Worm (Caenorhabditis elegans): Measurements from ENCODE around the gene spk-1.

Gene spk-1

DNA sequence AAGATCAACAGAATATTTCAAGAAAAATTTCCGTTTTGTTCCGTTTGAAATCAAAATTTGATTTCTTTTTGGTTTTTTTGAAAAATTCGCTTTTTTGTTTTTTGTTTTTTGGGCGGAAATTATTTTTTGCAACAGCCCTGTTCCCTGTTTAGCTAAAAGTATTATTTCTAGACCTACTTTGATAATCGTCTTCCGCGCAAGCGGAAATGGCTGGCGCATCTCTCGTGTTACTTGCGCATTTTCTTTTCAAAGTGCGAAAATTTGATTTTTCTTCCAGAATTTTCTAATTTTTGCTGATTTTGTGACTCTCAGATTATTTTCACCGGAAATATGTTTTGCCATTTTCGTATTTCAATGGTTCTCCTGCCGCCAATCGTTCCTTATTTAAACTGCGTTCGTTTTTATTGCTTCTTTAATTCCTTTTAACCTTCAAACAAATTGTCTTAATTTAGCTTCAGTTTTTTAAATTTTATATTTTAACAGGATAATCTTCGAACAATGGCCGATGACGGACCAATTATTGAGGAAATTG, 22.8 kb upstream of the spk-1 start, which contains the start of gene cpar-1:
cpar-1 (plus strand) TSS at position 482 of the 532 bp plus-strand sequence.
- TF ChIP-seq K09A11.1 (tag; optimal IDR thresholded peaks at IDR 0.05; ENCODE audit: insufficient read depth) (no peak), hlh-6 (tag; optimal IDR thresholded peaks at IDR 0.05) (no peak), hlh-30 (tag; optimal IDR thresholded peaks at IDR 0.05; ENCODE audit: insufficient read depth) (no peak), T23F11.4 (GFP tag; optimal IDR thresholded peaks at IDR 0.05) (no peak)

DNA sequence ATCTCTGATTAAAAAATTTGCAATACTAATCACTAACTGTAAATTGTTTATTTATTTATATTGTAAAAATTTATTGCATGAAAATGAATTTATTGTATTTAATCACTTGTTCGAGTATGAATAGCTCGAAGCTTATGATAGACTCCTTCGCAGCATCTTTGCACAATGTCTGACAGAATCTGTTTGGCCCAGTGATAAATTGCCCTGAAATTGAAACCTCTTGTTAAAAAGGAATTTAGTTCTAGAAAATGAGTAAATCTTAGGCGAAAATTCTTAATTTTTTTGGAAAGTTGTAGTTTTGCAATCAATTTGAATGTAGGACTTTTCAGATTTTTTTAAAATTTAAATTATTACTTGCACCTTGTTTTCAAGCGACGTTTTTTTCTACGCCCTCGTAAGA, 21.4 kb upstream of the spk-1 start:
- TF ChIP-seq ceh-45 (GFP tag; IDR thresholded peaks at IDR 0.05): no peak
- TF ChIP-seq elt-4 (tag; optimal IDR thresholded peaks at IDR 0.05): no peak
- no peak for TF ChIP-seq pha-4 (tag; optimal IDR thresholded peaks at IDR 0.05)
- no peak for TF ChIP-seq ets-4 (tag; optimal IDR thresholded peaks at IDR 0.05)
- no peak for TF ChIP-seq mec-3 (tag; optimal IDR thresholded peaks at IDR 0.05; ENCODE audit: borderline replicate concordance)
- no peak for TF ChIP-seq unc-3 (GFP tag; conservative IDR thresholded peaks at IDR 0.05)
- TF ChIP-seq unc-3 (tag; optimal IDR thresholded peaks at IDR 0.05): no peak
- no peak for TF ChIP-seq nhr-11 (tag; optimal IDR thresholded peaks at IDR 0.05)
- TF ChIP-seq ceh-34 (tag; optimal IDR thresholded peaks at IDR 0.05): no peak
- no peak for TF ChIP-seq eyg-1 (tag; optimal IDR thresholded peaks at IDR 0.05)
- no peak for TF ChIP-seq syd-9 (tag; optimal IDR thresholded peaks at IDR 0.05)
- no peak for TF ChIP-seq hlh-15 (tag; optimal IDR thresholded peaks at IDR 0.05)
- TF ChIP-seq fax-1 (tag; optimal IDR thresholded peaks at IDR 0.05): no peak
- no peak for TF ChIP-seq ttx-3 (tag; optimal IDR thresholded peaks at IDR 0.05)
- no peak for TF ChIP-seq madf-2 (tag; optimal IDR thresholded peaks at IDR 0.05)
- no peak for TF ChIP-seq pros-1 (tag; optimal IDR thresholded peaks at IDR 0.05)
- TF ChIP-seq pha-2 (tag; optimal IDR thresholded peaks at IDR 0.05): no peak
- TF ChIP-seq unc-42 (tag; optimal IDR thresholded peaks at IDR 0.05): no peak
- TF ChIP-seq sox-2 (GFP tag; IDR thresholded peaks at IDR 0.05): no peak
- no peak for TF ChIP-seq nhr-232 (tag; optimal IDR thresholded peaks at IDR 0.05)
- no peak for TF ChIP-seq ahr-1 (tag; optimal IDR thresholded peaks at IDR 0.05)

DNA sequence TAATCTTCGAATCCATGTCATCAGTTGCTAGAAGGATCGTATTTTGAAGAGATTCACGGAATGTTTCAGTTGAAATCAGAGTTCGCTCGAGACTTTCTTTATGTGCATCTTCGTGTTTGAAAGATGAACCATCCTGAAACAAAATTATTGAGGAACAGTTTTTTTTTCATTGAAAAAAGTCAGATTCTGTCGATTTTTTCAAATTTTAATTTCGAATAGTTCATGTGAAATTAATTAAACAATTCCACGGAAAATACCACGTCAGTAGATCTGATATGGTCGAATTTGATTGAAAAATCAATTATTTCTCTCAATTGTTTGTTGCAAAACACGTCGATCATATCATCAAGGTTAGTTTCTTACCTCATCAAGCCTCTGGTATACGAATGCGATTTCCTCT, 17.0 kb upstream of the spk-1 start, which contains the start of gene F54C8.1:
F54C8.1 (plus strand) TSS at position 301 of the 400 bp plus-strand sequence.
- TF ChIP-seq hlh-30 (tag; optimal IDR thresholded peaks at IDR 0.05; ENCODE audit: insufficient read depth) (no peak), C38D4.7 (GFP tag; optimal IDR thresholded peaks at IDR 0.05) (no peak), Y22D7AL.16 (tag; optimal IDR thresholded peaks at IDR 0.05) (no peak), ceh-34 (tag; optimal IDR thresholded peaks at IDR 0.05) (no peak), pqm-1 (tag; optimal IDR thresholded peaks at IDR 0.05) (no peak), madf-2 (tag; optimal IDR thresholded peaks at IDR 0.05) (no peak), tbx-7 (tag; optimal IDR thresholded peaks at IDR 0.05) (no peak), ahr-1 (tag; optimal IDR thresholded peaks at IDR 0.05) (no peak)

DNA sequence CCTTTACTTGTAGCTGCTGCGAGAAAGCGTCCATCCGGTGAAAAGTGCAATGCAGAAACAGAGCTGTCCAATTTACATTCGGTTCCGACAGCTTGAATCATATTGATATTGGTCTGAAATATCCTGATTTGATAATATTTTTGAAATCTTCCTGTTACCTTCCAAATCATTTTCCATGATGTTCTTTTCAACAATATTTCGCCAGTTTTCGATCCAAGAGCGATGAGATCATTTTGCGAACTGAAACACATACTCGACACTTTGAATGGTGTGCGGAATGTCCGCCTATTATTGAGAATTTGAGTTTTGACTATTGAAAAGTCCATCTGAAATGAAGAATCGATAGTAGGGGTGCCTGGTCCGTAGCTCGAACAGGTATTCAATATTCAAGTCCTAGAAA, 15.3 kb upstream of the spk-1 start, which contains the start of gene emb-30:
emb-30 (minus strand) TSS at position 328 of the 400 bp plus-strand sequence.
- TF ChIP-seq ama-1 (optimal IDR thresholded peaks at IDR 0.05): no peak
- TF ChIP-seq unc-3 (GFP tag; conservative IDR thresholded peaks at IDR 0.05): no peak
- TF ChIP-seq unc-3 (tag; optimal IDR thresholded peaks at IDR 0.05): no peak
- no peak for TF ChIP-seq elt-2 (tag; optimal IDR thresholded peaks at IDR 0.05)
- TF ChIP-seq madf-2 (tag; optimal IDR thresholded peaks at IDR 0.05): no peak
- no peak for TF ChIP-seq sdc-2 (tag; optimal IDR thresholded peaks at IDR 0.05)
- TF ChIP-seq fkh-6 (tag; optimal IDR thresholded peaks at IDR 0.05): no peak
- TF ChIP-seq che-1 (tag; optimal IDR thresholded peaks at IDR 0.05): no peak
- TF ChIP-seq ceh-24 (tag; optimal IDR thresholded peaks at IDR 0.05): no peak
- no peak for TF ChIP-seq T23F11.4 (GFP tag; optimal IDR thresholded peaks at IDR 0.05)
- TF ChIP-seq Y22D7AL.16 (tag; optimal IDR thresholded peaks at IDR 0.05): no peak

DNA sequence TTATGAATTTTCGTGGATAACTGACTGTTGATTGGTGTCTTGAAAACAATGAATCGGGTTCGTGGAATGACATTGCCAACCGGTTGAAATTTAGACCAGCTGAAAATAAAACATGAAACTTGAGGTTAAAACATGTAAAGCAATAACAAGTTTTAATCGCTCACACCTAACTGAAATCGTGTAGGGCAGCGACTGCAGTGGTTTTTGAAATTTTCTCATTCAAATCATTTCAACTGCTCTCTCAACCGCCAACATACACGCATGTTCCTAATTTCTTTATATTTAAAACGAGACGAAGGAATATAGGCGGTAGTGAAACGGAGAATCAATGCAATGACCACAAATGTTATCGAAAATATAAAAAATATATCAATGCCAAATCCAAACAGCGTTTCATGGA, 13.6 kb upstream of the spk-1 start:
- TF ChIP-seq pros-1 (tag; optimal IDR thresholded peaks at IDR 0.05): no peak
- no peak for TF ChIP-seq fkh-6 (tag; optimal IDR thresholded peaks at IDR 0.05)
- TF ChIP-seq ceh-14 (tag; optimal IDR thresholded peaks at IDR 0.05): no peak
- TF ChIP-seq ceh-9 (tag; optimal IDR thresholded peaks at IDR 0.05): no peak
